Worm (Caenorhabditis elegans): ENCODE results near the gene F13E9.12.

The F13E9.12 gene

ce11 chrIV:10874527-10874926 lies at the start of gene F13E9.12:
TSS of gene F13E9.12 (minus strand) at chrIV:10874627.
- TF ChIP-seq him-1 (tag; optimal IDR thresholded peaks at IDR 0.05), result no peak
- TF ChIP-seq W03F9.2 (tag; optimal IDR thresholded peaks at IDR 0.05), result no peak
- no peak for TF ChIP-seq dao-5 (tag; optimal IDR thresholded peaks at IDR 0.05)

- TF ChIP-seq W03F9.2 (tag; optimal IDR thresholded peaks at IDR 0.05), result no peak
- TF ChIP-seq dao-5 (tag; optimal IDR thresholded peaks at IDR 0.05), result no peak
- TF ChIP-seq him-1 (tag; optimal IDR thresholded peaks at IDR 0.05), result no peak
Measured at ce11 chrIV:10919770-10920169, 45.3 kb upstream of the F13E9.12 start, which contains the start of gene rbr-2. TSS of gene rbr-2 (plus strand) at chrIV:10920070.

- TF ChIP-seq W03F9.2 (tag; optimal IDR thresholded peaks at IDR 0.05) (peak; percentile 82), him-1 (tag; optimal IDR thresholded peaks at IDR 0.05) (no peak)
Measured at ce11 chrIV:10918877-10919560, 44.6 kb upstream of the F13E9.12 start.

ce11 chrIV:10916134-10916533 lies 41.7 kb upstream of the F13E9.12 start:
- no peak for TF ChIP-seq dao-5 (tag; optimal IDR thresholded peaks at IDR 0.05)
- TF ChIP-seq him-1 (tag; optimal IDR thresholded peaks at IDR 0.05), result no peak
- no peak for TF ChIP-seq W03F9.2 (tag; optimal IDR thresholded peaks at IDR 0.05)

- no peak for TF ChIP-seq him-1 (tag; optimal IDR thresholded peaks at IDR 0.05)
Measured at ce11 chrIV:10915388-10915787, 41.0 kb upstream of the F13E9.12 start, which contains the start of gene ZK593.3. TSS of gene ZK593.3 (plus strand) at chrIV:10915688.

- TF ChIP-seq him-1 (tag; optimal IDR thresholded peaks at IDR 0.05), result no peak
- TF ChIP-seq dao-5 (tag; optimal IDR thresholded peaks at IDR 0.05), result no peak
- TF ChIP-seq W03F9.2 (tag; optimal IDR thresholded peaks at IDR 0.05), result no peak
Measured at ce11 chrIV:10913081-10913480, 38.7 kb upstream of the F13E9.12 start, which contains the start of gene ZK593.2. TSS of gene ZK593.2 (plus strand) at chrIV:10913381.

ce11 chrIV:10909708-10910107 lies 35.3 kb upstream of the F13E9.12 start, which contains the start of gene pyk-2:
TSS of gene pyk-2 (plus strand) at chrIV:10909913.
- TF ChIP-seq him-1 (tag; optimal IDR thresholded peaks at IDR 0.05), result no peak
- TF ChIP-seq W03F9.2 (tag; optimal IDR thresholded peaks at IDR 0.05), result no peak
- TF ChIP-seq dao-5 (tag; optimal IDR thresholded peaks at IDR 0.05), result no peak

- TF ChIP-seq him-1 (tag; optimal IDR thresholded peaks at IDR 0.05), result no peak
- TF ChIP-seq dao-5 (tag; optimal IDR thresholded peaks at IDR 0.05), result no peak
- no peak for TF ChIP-seq W03F9.2 (tag; optimal IDR thresholded peaks at IDR 0.05)
Measured at ce11 chrIV:10909206-10909605, 34.8 kb upstream of the F13E9.12 start, which contains the start of gene ZK596.2. TSS of gene ZK596.2 (minus strand) at chrIV:10909306.

ce11 chrIV:10904282-10904681 lies 29.9 kb upstream of the F13E9.12 start, which contains the start of gene ZK596.3:
TSS of gene ZK596.3 (minus strand) at chrIV:10904382.
- TF ChIP-seq W03F9.2 (tag; optimal IDR thresholded peaks at IDR 0.05) (no peak), dao-5 (tag; optimal IDR thresholded peaks at IDR 0.05) (no peak), him-1 (tag; optimal IDR thresholded peaks at IDR 0.05) (no peak)

ce11 chrIV:10902476-10902875 lies 28.0 kb upstream of the F13E9.12 start:
- no peak for TF ChIP-seq dao-5 (tag; optimal IDR thresholded peaks at IDR 0.05)
- TF ChIP-seq him-1 (tag; optimal IDR thresholded peaks at IDR 0.05), result no peak
- no peak for TF ChIP-seq W03F9.2 (tag; optimal IDR thresholded peaks at IDR 0.05)

- no peak for TF ChIP-seq W03F9.2 (tag; optimal IDR thresholded peaks at IDR 0.05)
- TF ChIP-seq dao-5 (tag; optimal IDR thresholded peaks at IDR 0.05), result no peak
Measured at ce11 chrIV:10900083-10900482, 25.7 kb upstream of the F13E9.12 start, which contains the start of gene srlf-30. TSS of gene srlf-30 (plus strand) at chrIV:10900383.

ce11 chrIV:10899091-10899490 lies 24.7 kb upstream of the F13E9.12 start, which contains the start of the genes F13E9.9 and F13E9.19:
TSS of gene F13E9.9 (minus strand) at chrIV:10899191.
TSS of gene F13E9.19 (plus strand) at chrIV:10899406.
- TF ChIP-seq him-1 (tag; optimal IDR thresholded peaks at IDR 0.05), result no peak
- no peak for TF ChIP-seq dao-5 (tag; optimal IDR thresholded peaks at IDR 0.05)
- TF ChIP-seq W03F9.2 (tag; optimal IDR thresholded peaks at IDR 0.05), result no peak

ce11 chrIV:10898160-10898559 lies 23.7 kb upstream of the F13E9.12 start:
- TF ChIP-seq dao-5 (tag; optimal IDR thresholded peaks at IDR 0.05) (no peak), W03F9.2 (tag; optimal IDR thresholded peaks at IDR 0.05) (no peak), him-1 (tag; optimal IDR thresholded peaks at IDR 0.05) (no peak)

- TF ChIP-seq him-1 (tag; optimal IDR thresholded peaks at IDR 0.05) (no peak), dao-5 (tag; optimal IDR thresholded peaks at IDR 0.05) (no peak), W03F9.2 (tag; optimal IDR thresholded peaks at IDR 0.05) (no peak)
Measured at ce11 chrIV:10896512-10896911, 22.1 kb upstream of the F13E9.12 start, which contains the start of gene srlf-13. TSS of gene srlf-13 (minus strand) at chrIV:10896612.
